Fruit fly (Drosophila melanogaster) whole organism, embryonic: ENCODE data around the gene pyd.

Experiments used
- CG10267 ChIP-seq: fragments of 200-800 bp; sonication (Bioruptor generic); optimal IDR thresholded peaks from 2 replicates; lab custom pipeline; 2018; ENCODE audit warnings: missing biosample characterization, mild to moderate bottlenecking, missing genetic modification characterization, moderate library complexity
- CG10431 ChIP-seq: fragments of 200-800 bp; sonication (Bioruptor generic); optimal IDR thresholded peaks from 3 replicates; lab custom pipeline; 2018; ENCODE audit warnings: missing biosample characterization, mild to moderate bottlenecking, missing genetic modification characterization
- CG12155 ChIP-seq: fragments of 200-800 bp; sonication (Bioruptor generic); optimal IDR thresholded peaks from 3 replicates; lab custom pipeline; 2016; ENCODE audit warnings: missing biosample characterization, missing genetic modification characterization
- CG12659 ChIP-seq: fragments of 200-800 bp; sonication (Bioruptor generic); optimal IDR thresholded peaks from 3 replicates; lab custom pipeline; 2017; ENCODE audit warnings: mild to moderate bottlenecking, missing biosample characterization, missing genetic modification reagents, missing genetic modification characterization
- CG15514 ChIP-seq: fragments of 200-800 bp; sonication (Bioruptor generic); optimal IDR thresholded peaks from 3 replicates; lab custom pipeline; 2017; ENCODE audit warnings: missing biosample characterization, missing genetic modification characterization, mild to moderate bottlenecking, moderate library complexity, missing genetic modification reagents
- CG1647 ChIP-seq: fragments of 200-800 bp; sonication (Bioruptor generic); optimal IDR thresholded peaks from 3 replicates; lab custom pipeline; 2016; ENCODE audit warnings: missing biosample characterization, missing genetic modification characterization
- CG17361 ChIP-seq: fragments of 200-800 bp; sonication (Bioruptor generic); IDR thresholded peaks from 3 replicates; pipeline ENCODE4 v1.3.6; 2022; ENCODE audit warnings: missing biosample characterization, missing genetic modification characterization
- CG18262 ChIP-seq: fragments of 200-800 bp; optimal IDR thresholded peaks from 3 replicates; lab custom pipeline; 2019; ENCODE audit warnings: missing biosample characterization, mild to moderate bottlenecking, missing genetic modification characterization, moderate library complexity
- CG2199 ChIP-seq: fragments of 200-800 bp; sonication (Bioruptor generic); IDR thresholded peaks from 3 replicates; pipeline ENCODE4 v1.3.6; 2022; ENCODE audit warnings: missing biosample characterization, missing genetic modification characterization
- CG2712 ChIP-seq: fragments of 200-800 bp; optimal IDR thresholded peaks from 3 replicates; lab custom pipeline; 2019; ENCODE audit warnings: missing biosample characterization, mild to moderate bottlenecking, missing genetic modification characterization, moderate library complexity
- CG2889 ChIP-seq: fragments of 200-800 bp; sonication (Bioruptor generic); IDR thresholded peaks from 3 replicates; pipeline ENCODE4 v1.3.6; 2022; ENCODE audit warnings: missing biosample characterization, missing genetic modification characterization
- CG34376 ChIP-seq: fragments of 200-800 bp; sonication (Bioruptor generic); optimal IDR thresholded peaks from 2 replicates; lab custom pipeline; 2018; ENCODE audit warnings: missing biosample characterization, mild to moderate bottlenecking, missing genetic modification characterization
- CG4730 ChIP-seq: fragments of 200-800 bp; sonication (Bioruptor generic); IDR thresholded peaks from 2 replicates; pipeline ENCODE4 v1.3.6; 2022; ENCODE audit warnings: missing biosample characterization, missing genetic modification characterization
- CG5180 ChIP-seq: fragments of 200-800 bp; sonication (Bioruptor generic); optimal IDR thresholded peaks from 3 replicates; lab custom pipeline; 2017; ENCODE audit warnings: missing biosample characterization, missing genetic modification characterization, mild to moderate bottlenecking, moderate library complexity, missing genetic modification reagents
- CG6854 ChIP-seq: fragments of 200-800 bp; sonication (Bioruptor generic); optimal IDR thresholded peaks from 3 replicates; lab custom pipeline; 2017; ENCODE audit warnings: missing biosample characterization, mild to moderate bottlenecking, missing genetic modification characterization
- CG7357 ChIP-seq: fragments of 200-800 bp; sonication (Bioruptor generic); IDR thresholded peaks from 3 replicates; pipeline ENCODE4 v1.3.6; 2022; ENCODE audit warnings: missing biosample characterization, missing genetic modification characterization
- CG7372 ChIP-seq: fragments of 200-800 bp; sonication (Bioruptor generic); IDR thresholded peaks from 2 replicates; pipeline ENCODE4 v1.3.6; 2022; ENCODE audit warnings: missing biosample characterization, missing genetic modification characterization
- CG8388 ChIP-seq: fragments of 200-800 bp; sonication (Bioruptor generic); optimal IDR thresholded peaks from 2 replicates; lab custom pipeline; 2019; ENCODE audit warnings: missing biosample characterization, mild to moderate bottlenecking, missing genetic modification characterization, moderate library complexity
- CG9727 ChIP-seq: fragments of 200-800 bp; sonication (Bioruptor generic); optimal IDR thresholded peaks from 3 replicates; lab custom pipeline; 2017; ENCODE audit warnings: missing biosample characterization, mild to moderate bottlenecking, missing genetic modification characterization
- Dfd ChIP-seq, 2 experiments: fragments of >200 bp; optimal IDR thresholded peaks; 2 replicates each; lab custom pipeline; 2017; ENCODE audit warnings: missing biosample characterization in 2 of 2, missing genetic modification characterization in 2 of 2
- Dip3 ChIP-seq: fragments of 200-800 bp; sonication (Bioruptor generic); optimal IDR thresholded peaks from 3 replicates; lab custom pipeline; 2016; ENCODE audit warnings: missing biosample characterization, missing genetic modification characterization
- HLH54F ChIP-seq: fragments of 200-800 bp; sonication (Bioruptor generic); optimal IDR thresholded peaks from 3 replicates; lab custom pipeline; 2016; ENCODE audit warnings: missing biosample characterization, missing genetic modification characterization
- Hmx ChIP-seq: fragments of 200-800 bp; sonication (Bioruptor generic); optimal IDR thresholded peaks from 2 replicates; lab custom pipeline; 2016; ENCODE audit warnings: missing biosample characterization, missing genetic modification characterization
- MTF-1 ChIP-seq: fragments of 200-800 bp; sonication (Bioruptor generic); optimal IDR thresholded peaks from 2 replicates; lab custom pipeline; 2018; ENCODE audit warnings: missing biosample characterization, mild to moderate bottlenecking, missing genetic modification characterization, borderline replicate concordance
- Max ChIP-seq: fragments of 200-800 bp; sonication (Bioruptor generic); optimal IDR thresholded peaks from 2 replicates; lab custom pipeline; 2016; ENCODE audit warnings: missing biosample characterization, mild to moderate bottlenecking, missing genetic modification characterization
- Mes4 ChIP-seq: fragments of 200-800 bp; sonication (Bioruptor generic); optimal IDR thresholded peaks from 2 replicates; lab custom pipeline; 2016; ENCODE audit warnings: missing biosample characterization, missing genetic modification characterization
- Neu2 ChIP-seq: fragments of 200-800 bp; sonication (Bioruptor generic); optimal IDR thresholded peaks from 3 replicates; lab custom pipeline; 2016; ENCODE audit warnings: missing biosample characterization, missing genetic modification characterization, borderline replicate concordance
- Nf-YA ChIP-seq: fragments of 200-800 bp; sonication (Bioruptor generic); IDR thresholded peaks from 2 replicates; pipeline ENCODE4 v1.3.6; 2022; ENCODE audit warnings: missing biosample characterization, missing genetic modification characterization
- Poxn ChIP-seq: fragments of 200-800 bp; sonication (Bioruptor generic); IDR thresholded peaks from 2 replicates; pipeline ENCODE4 v1.3.6; 2022; ENCODE audit warnings: missing biosample characterization, missing genetic modification characterization
- Six4 ChIP-seq: fragments of 200-800 bp; sonication (Bioruptor generic); optimal IDR thresholded peaks from 2 replicates; lab custom pipeline; 2016; ENCODE audit warnings: missing biosample characterization, missing genetic modification characterization
- Sox102F ChIP-seq: fragments of 200-800 bp; sonication (Bioruptor generic); optimal IDR thresholded peaks from 2 replicates; lab custom pipeline; 2018; ENCODE audit warnings: missing biosample characterization, mild to moderate bottlenecking, missing genetic modification characterization, moderate library complexity
- Sry-δ ChIP-seq: fragments of 200-800 bp; sonication (Bioruptor generic); optimal IDR thresholded peaks from 2 replicates; lab custom pipeline; 2016; ENCODE audit warnings: missing biosample characterization, missing genetic modification characterization
- Xbp1 ChIP-seq: fragments of 200-800 bp; sonication (Bioruptor generic); optimal IDR thresholded peaks from 3 replicates; lab custom pipeline; 2016; ENCODE audit warnings: missing biosample characterization, mild to moderate bottlenecking, missing genetic modification characterization
- amos ChIP-seq: fragments of 200-800 bp; sonication (Bioruptor generic); IDR thresholded peaks from 2 replicates; pipeline ENCODE4 v1.3.6; 2022; ENCODE audit warnings: missing biosample characterization, missing genetic modification characterization; ENCODE audit not compliant: partially characterized antibody
- az2 ChIP-seq: fragments of 200-800 bp; sonication (Bioruptor generic); optimal IDR thresholded peaks from 3 replicates; lab custom pipeline; 2016; ENCODE audit warnings: missing biosample characterization, missing genetic modification characterization
- cato ChIP-seq: fragments of 200-800 bp; sonication (Bioruptor generic); optimal IDR thresholded peaks from 2 replicates; lab custom pipeline; 2016; ENCODE audit warnings: missing biosample characterization, missing genetic modification characterization, borderline replicate concordance
- corto ChIP-seq: fragments of 200-800 bp; sonication (Bioruptor generic); optimal IDR thresholded peaks from 2 replicates; lab custom pipeline; 2016; ENCODE audit warnings: missing biosample characterization, mild to moderate bottlenecking, missing genetic modification characterization, moderate library complexity
- croc ChIP-seq: fragments of 200-800 bp; sonication (Bioruptor generic); conservative IDR thresholded peaks from 3 replicates; pipeline ENCODE4 v1.3.6; 2022; ENCODE audit warnings: missing biosample characterization, missing genetic modification characterization
- eve ChIP-seq, 2 experiments: fragments of >200 bp; optimal IDR thresholded peaks; 2 replicates each; lab custom pipeline; 2017; ENCODE audit warnings: missing biosample characterization in 2 of 2, missing genetic modification characterization in 2 of 2
- gfzf ChIP-seq: fragments of 200-800 bp; sonication (Bioruptor generic); optimal IDR thresholded peaks from 2 replicates; lab custom pipeline; 2016; ENCODE audit warnings: missing biosample characterization, mild to moderate bottlenecking, missing genetic modification characterization, moderate library complexity
- kay ChIP-seq: fragments of 200-800 bp; sonication (Bioruptor generic); optimal IDR thresholded peaks from 2 replicates; lab custom pipeline; 2016; ENCODE audit warnings: missing biosample characterization, missing genetic modification characterization
- maf-S ChIP-seq: fragments of 200-800 bp; sonication (Bioruptor generic); optimal IDR thresholded peaks from 2 replicates; lab custom pipeline; 2016; ENCODE audit warnings: missing biosample characterization, missing genetic modification characterization
- p53 ChIP-seq: fragments of 200-800 bp; sonication (Bioruptor generic); optimal IDR thresholded peaks from 2 replicates; lab custom pipeline; 2016; ENCODE audit warnings: missing biosample characterization, missing genetic modification characterization
- pfk ChIP-seq: fragments of 200-800 bp; sonication (Bioruptor generic); optimal IDR thresholded peaks from 2 replicates; lab custom pipeline; 2018; ENCODE audit warnings: missing biosample characterization, mild to moderate bottlenecking, missing genetic modification characterization, moderate library complexity
- ro ChIP-seq: fragments of 200-800 bp; sonication (Bioruptor generic); IDR thresholded peaks from 2 replicates; pipeline ENCODE4 v1.3.6; 2022; ENCODE audit warnings: missing biosample characterization, missing genetic modification characterization
- scrt ChIP-seq: fragments of 200-800 bp; sonication (Bioruptor generic); optimal IDR thresholded peaks from 2 replicates; lab custom pipeline; 2018; ENCODE audit warnings: missing biosample characterization, mild to moderate bottlenecking, missing genetic modification characterization, moderate library complexity
- sima ChIP-seq: fragments of 200-800 bp; sonication (Bioruptor generic); optimal IDR thresholded peaks from 2 replicates; lab custom pipeline; 2016; ENCODE audit warnings: missing biosample characterization, missing genetic modification characterization
- sob ChIP-seq: fragments of 200-800 bp; sonication (Bioruptor generic); IDR thresholded peaks from 2 replicates; pipeline ENCODE4 v1.3.6; 2022; ENCODE audit warnings: missing biosample characterization, missing genetic modification characterization
- sqz ChIP-seq: fragments of 200-800 bp; sonication (Bioruptor generic); optimal IDR thresholded peaks from 3 replicates; lab custom pipeline; 2018; ENCODE audit warnings: missing biosample characterization, mild to moderate bottlenecking, missing genetic modification characterization

pyd gene

DNA sequence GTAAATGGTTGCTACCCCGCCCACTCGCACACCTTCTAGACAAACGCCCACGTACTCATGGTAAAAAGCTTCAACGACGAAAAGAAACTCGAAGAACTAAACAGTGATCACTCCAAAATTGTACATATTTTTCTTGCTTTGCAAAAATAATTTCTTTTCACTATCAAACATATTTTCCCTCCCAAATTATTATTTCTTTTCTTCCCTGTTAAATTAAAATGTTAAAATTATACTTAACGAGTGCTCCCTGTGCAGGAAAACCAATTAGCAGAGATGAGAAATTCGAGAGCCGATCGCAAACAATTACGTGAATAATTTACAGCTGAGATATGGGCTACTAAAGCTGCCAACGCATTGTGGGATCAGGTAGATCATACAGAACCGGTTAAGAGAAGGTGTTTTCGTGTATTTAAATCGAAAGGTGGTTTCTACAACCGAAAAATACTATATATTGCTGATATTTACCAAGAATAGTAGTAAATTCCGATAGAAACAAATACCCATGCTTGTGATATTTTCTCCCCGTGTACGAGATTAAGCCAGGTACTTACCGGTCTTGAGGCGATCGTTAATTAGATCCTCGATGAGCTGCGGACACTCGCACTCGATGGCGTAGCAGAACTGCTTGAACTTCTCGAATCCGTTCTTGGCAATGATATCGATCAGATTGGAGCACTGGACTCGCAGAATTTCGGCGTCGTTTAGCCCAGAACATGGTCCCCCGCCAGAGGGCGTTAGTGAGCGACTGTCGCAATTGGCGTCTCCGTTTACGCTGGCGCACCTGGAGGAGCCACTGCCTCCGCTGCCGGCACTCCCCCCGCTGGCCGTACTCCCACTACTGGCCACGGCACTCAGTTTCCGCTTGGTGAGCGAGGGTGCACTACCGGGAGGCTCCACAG lies 1.3 kb downstream of the pyd start (continued):
- TF ChIP-seq corto: no peak
- no peak for TF ChIP-seq maf-S (GFP tag; lab: Kevin White, UChicago)
- TF ChIP-seq CG8388 (GFP tag; lab: Kevin White, UChicago): peak; percentile 1
- TF ChIP-seq sima (GFP tag; lab: Kevin White, UChicago): no peak
- TF ChIP-seq MTF-1 (GFP tag; lab: Kevin White, UChicago): no peak
- TF ChIP-seq CG6854 (GFP tag; lab: Kevin White, UChicago): no peak
- peak; percentile 29 for TF ChIP-seq Dip3
- TF ChIP-seq scrt (GFP tag; lab: Kevin White, UChicago): no peak
- TF ChIP-seq CG9727: peak; percentile 32
- no peak for TF ChIP-seq cato (GFP tag; lab: Kevin White, UChicago)
- TF ChIP-seq CG18262 (tag; lab: Kevin White, UChicago): peak; percentile 31
- no peak; the same call in 1 of the 2 replicates for TF ChIP-seq CG4730 (GFP tag; lab: Robert Waterston, UW)
- TF ChIP-seq HLH54F (GFP tag; lab: Kevin White, UChicago): peak; percentile 22
- TF ChIP-seq Sox102F (GFP tag; lab: Kevin White, UChicago): peak; percentile 20
- no peak for TF ChIP-seq Nf-YA (GFP tag; lab: Robert Waterston, UW)
- no peak for TF ChIP-seq az2 (GFP tag; lab: Kevin White, UChicago)
- TF ChIP-seq CG10431 (GFP tag; lab: Kevin White, UChicago): no peak
- no peak for TF ChIP-seq CG12659
- no peak for TF ChIP-seq CG1647
- no peak for TF ChIP-seq CG5180 (GFP tag; lab: Kevin White, UChicago)
- TF ChIP-seq Poxn (GFP tag; lab: Robert Waterston, UW): no peak
- 0 out of 3 replicates have a peak, but pooled peaks have one; percentile 25 for TF ChIP-seq CG7357 (GFP tag; lab: Robert Waterston, UW)
- 0 out of 3 replicates have a peak, but pooled peaks have one; percentile 21 for TF ChIP-seq CG2199 (GFP tag; lab: Robert Waterston, UW)
- no peak for TF ChIP-seq Mes4 (GFP tag; lab: Kevin White, UChicago)
- TF ChIP-seq CG34376 (GFP tag; lab: Kevin White, UChicago): no peak
- TF ChIP-seq CG17361 (GFP tag; lab: Robert Waterston, UW): peak; percentile 39; the same call in 1 of the 3 replicates
- TF ChIP-seq eve (GFP tag; optimal IDR thresholded peaks at IDR 0.05; lab: Kevin White, UChicago): peak in 1 of 2 experiments; percentile 23
- no peak for TF ChIP-seq Max
- no peak for TF ChIP-seq Sry-δ
- TF ChIP-seq CG15514 (GFP tag; lab: Kevin White, UChicago): no peak
- no peak for TF ChIP-seq croc (GFP tag; lab: Robert Waterston, UW)
- TF ChIP-seq sqz (GFP tag; lab: Kevin White, UChicago): no peak
- TF ChIP-seq amos (GFP tag; lab: Robert Waterston, UW): no peak
- TF ChIP-seq CG2712 (tag; lab: Kevin White, UChicago): peak; percentile 3
- no peak for TF ChIP-seq p53
- TF ChIP-seq Six4 (GFP tag; lab: Kevin White, UChicago): no peak
- TF ChIP-seq Xbp1: peak; percentile 16
- TF ChIP-seq CG7372 (GFP tag; lab: Robert Waterston, UW): peak; percentile 46
- TF ChIP-seq ro: no peak
- no peak for TF ChIP-seq pfk (GFP tag; lab: Kevin White, UChicago)
- TF ChIP-seq gfzf: no peak
- no peak for TF ChIP-seq CG10267 (tag; lab: Kevin White, UChicago)
- TF ChIP-seq Neu2: no peak
- no peak for TF ChIP-seq Hmx
- no peak for TF ChIP-seq kay (GFP tag; lab: Kevin White, UChicago)
- peak; percentile 51; the same call in 1 of the 3 replicates for TF ChIP-seq CG2889 (GFP tag; lab: Robert Waterston, UW)
- peak; percentile 60 for TF ChIP-seq sob
- no peak for TF ChIP-seq CG12155 (GFP tag; lab: Kevin White, UChicago)
- no peak for TF ChIP-seq Dfd (GFP tag; optimal IDR thresholded peaks at IDR 0.05; lab: Kevin White, UChicago)
